Worm (Caenorhabditis elegans) whole organism, L4 larva: Measurements from ENCODE around the gene srg-60.

Experiments used
- F10B5.3 ChIP-seq: sonication (generic microtip); optimal IDR thresholded peaks from 2 replicates; lab custom pipeline; 2016; ENCODE audit warnings: mild to moderate bottlenecking, missing genetic modification characterization, missing compliant biosample characterization
- F37D6.2 ChIP-seq: sonication (generic microtip); optimal IDR thresholded peaks from 2 replicates; lab custom pipeline; 2016; ENCODE audit warnings: mild to moderate bottlenecking, missing genetic modification characterization, missing compliant biosample characterization
- F49E8.2 ChIP-seq: sonication (generic microtip); optimal IDR thresholded peaks from 2 replicates; lab custom pipeline; 2016; ENCODE audit warnings: missing compliant biosample characterization, mild to moderate bottlenecking, missing genetic modification characterization, borderline replicate concordance
- T26A8.4 ChIP-seq: fragments of 200-800 bp; sonication (Bioruptor generic); IDR thresholded peaks from 2 replicates; pipeline ENCODE4 v1.3.6; 2022; ENCODE audit warnings: missing genetic modification characterization, missing compliant biosample characterization
- arid-1 ChIP-seq: fragments of 200-800 bp; sonication (Bioruptor generic); conservative IDR thresholded peaks from 2 replicates; pipeline ENCODE4 v1.3.6; 2022; ENCODE audit warnings: missing genetic modification reagents, missing genetic modification characterization, missing compliant biosample characterization
- ceh-20 ChIP-seq: fragments of 200-800 bp; sonication (Bioruptor generic); IDR thresholded peaks from 2 replicates; pipeline ENCODE4 v1.3.6; 2022; ENCODE audit warnings: missing genetic modification reagents, missing genetic modification characterization, missing compliant biosample characterization
- ceh-44 ChIP-seq: fragments of 200-800 bp; sonication (Bioruptor generic); IDR thresholded peaks from 2 replicates; pipeline ENCODE4 v1.3.6; 2022; ENCODE audit warnings: missing genetic modification reagents, missing genetic modification characterization, missing compliant biosample characterization
- cey-2 ChIP-seq: sonication (generic microtip); optimal IDR thresholded peaks from 3 replicates; lab custom pipeline; 2017; ENCODE audit warnings: missing genetic modification characterization, mild to moderate bottlenecking, missing compliant biosample characterization, antibody characterized with exemption, borderline replicate concordance; ENCODE audit not compliant: insufficient read depth
- ctbp-1 ChIP-seq: fragments of 200-800 bp; sonication (Bioruptor generic); IDR thresholded peaks from 2 replicates; pipeline ENCODE4 v1.3.6; 2022; ENCODE audit warnings: missing genetic modification reagents, missing genetic modification characterization, missing compliant biosample characterization
- dmd-6 ChIP-seq: fragments of 200-800 bp; sonication (Bioruptor generic); IDR thresholded peaks from 2 replicates; pipeline ENCODE4 v1.3.6; 2022; ENCODE audit warnings: missing genetic modification reagents, missing genetic modification characterization, missing compliant biosample characterization
- dpl-1 ChIP-seq: fragments of 150-350 bp; optimal IDR thresholded peaks from 2 replicates; lab custom pipeline; 2014; ENCODE audit warnings: missing biosample characterization, missing genetic modification reagents, missing genetic modification characterization
- duxl-1 ChIP-seq: sonication (generic microtip); optimal IDR thresholded peaks from 2 replicates; lab custom pipeline; 2016; ENCODE audit warnings: mild to moderate bottlenecking, missing genetic modification characterization, moderate library complexity, missing compliant biosample characterization; ENCODE audit not compliant: poor library complexity
- egl-27 ChIP-seq: sonication (generic microtip); optimal IDR thresholded peaks from 3 replicates; lab custom pipeline; 2017; ENCODE audit warnings: missing biosample characterization, missing genetic modification reagents, missing genetic modification characterization
- fos-1 ChIP-seq: fragments of 150-350 bp; optimal IDR thresholded peaks from 2 replicates; lab custom pipeline; 2014; ENCODE audit warnings: missing biosample characterization, missing genetic modification characterization
- gei-8 ChIP-seq: fragments of 200-800 bp; sonication (Bioruptor generic); optimal IDR thresholded peaks from 2 replicates; lab custom pipeline; 2018; ENCODE audit warnings: mild to moderate bottlenecking, missing genetic modification characterization, missing compliant biosample characterization
- hmg-1.1 ChIP-seq: fragments of 200-800 bp; sonication (Bioruptor generic); IDR thresholded peaks from 2 replicates; pipeline ENCODE4 v1.3.6; 2022; ENCODE audit warnings: missing genetic modification reagents, missing genetic modification characterization, missing compliant biosample characterization
- lin-15B ChIP-seq: fragments of 150-350 bp; sonication (generic microtip); optimal IDR thresholded peaks from 3 replicates; lab custom pipeline; 2014; ENCODE audit warnings: missing biosample characterization, missing genetic modification characterization
- lin-38 ChIP-seq: fragments of 200-800 bp; sonication (Bioruptor generic); IDR thresholded peaks from 2 replicates; pipeline ENCODE4 v1.3.6; 2022; ENCODE audit warnings: missing genetic modification reagents, missing genetic modification characterization, missing compliant biosample characterization
- lsy-2 ChIP-seq, 2 experiments: fragments of 150-350 bp in 1 of 2; sonication (generic microtip) in 1 of 2; optimal IDR thresholded peaks; 2 replicates each; lab custom pipeline; 2014 to 2017; ENCODE audit warnings: missing biosample characterization in 2 of 2, missing genetic modification characterization in 2 of 2
- mdt-29 ChIP-seq: fragments of 200-800 bp; sonication (Bioruptor generic); IDR thresholded peaks from 2 replicates; pipeline ENCODE4 v1.3.6; 2022; ENCODE audit warnings: missing genetic modification reagents, missing genetic modification characterization, missing compliant biosample characterization
- mes-2 ChIP-seq: sonication (generic microtip); optimal IDR thresholded peaks from 2 replicates; lab custom pipeline; 2016; ENCODE audit warnings: missing genotype, mild to moderate bottlenecking, missing genetic modification characterization, missing compliant biosample characterization; ENCODE audit not compliant: poor library complexity, severe bottlenecking
- mxl-3 ChIP-seq: fragments of 200-800 bp; sonication (Bioruptor generic); optimal IDR thresholded peaks from 2 replicates; lab custom pipeline; 2018; ENCODE audit warnings: mild to moderate bottlenecking, missing genetic modification characterization, missing compliant biosample characterization
- nhr-111 ChIP-seq: fragments of 200-800 bp; sonication (Bioruptor generic); optimal IDR thresholded peaks from 2 replicates; lab custom pipeline; 2018; ENCODE audit warnings: mild to moderate bottlenecking, missing genetic modification characterization, missing compliant biosample characterization
- nhr-41 ChIP-seq: fragments of 200-800 bp; sonication (Bioruptor generic); IDR thresholded peaks from 2 replicates; pipeline ENCODE4 v1.3.6; 2022; ENCODE audit warnings: missing genetic modification reagents, missing genetic modification characterization, missing compliant biosample characterization
- nhr-6 ChIP-seq: fragments of 150-350 bp; optimal IDR thresholded peaks from 2 replicates; lab custom pipeline; 2014; ENCODE audit warnings: missing biosample characterization, missing genetic modification characterization
- pha-4 ChIP-seq, 2 experiments: fragments of 150-350 bp in 1 of 2; fragments of 200-800 bp in 1 of 2; sonication (Bioruptor generic) in 1 of 2; IDR thresholded peaks in 1 of 2; optimal IDR thresholded peaks in 1 of 2; 2 replicates each; pipeline versions ENCODE4 v1.3.6 to Lab custom; 2014 to 2022; ENCODE audit warnings: missing genetic modification characterization in 2 of 2, missing genetic modification reagents in 2 of 2, missing biosample characterization in 1 of 2, missing compliant biosample characterization in 1 of 2
- saeg-2 ChIP-seq: fragments of 200-800 bp; sonication (Bioruptor generic); IDR thresholded peaks from 2 replicates; pipeline ENCODE4 v1.3.6; 2022; ENCODE audit warnings: missing genetic modification reagents, missing genetic modification characterization, missing compliant biosample characterization
- sdz-12 ChIP-seq: fragments of 200-800 bp; sonication (Bioruptor generic); optimal IDR thresholded peaks from 2 replicates; lab custom pipeline; 2018; ENCODE audit warnings: mild to moderate bottlenecking, missing genetic modification characterization, missing compliant biosample characterization
- set-16 ChIP-seq: fragments of 200-800 bp; sonication (Bioruptor generic); IDR thresholded peaks from 2 replicates; pipeline ENCODE4 v1.3.6; 2022; ENCODE audit warnings: missing genetic modification reagents, missing genetic modification characterization, missing compliant biosample characterization
- snpc-1.2 ChIP-seq: fragments of 200-800 bp; sonication (Bioruptor generic); IDR thresholded peaks from 2 replicates; pipeline ENCODE4 v1.3.6; 2022; ENCODE audit warnings: missing genetic modification reagents, missing genetic modification characterization, missing compliant biosample characterization
- spr-1 ChIP-seq: sonication (generic microtip); optimal IDR thresholded peaks from 2 replicates; lab custom pipeline; 2016; ENCODE audit warnings: mild to moderate bottlenecking, missing genetic modification characterization, missing compliant biosample characterization
- unc-130 ChIP-seq: sonication (generic microtip); optimal IDR thresholded peaks from 2 replicates; lab custom pipeline; 2016; ENCODE audit warnings: missing genetic modification reagents, missing genetic modification characterization, missing compliant biosample characterization
- unc-62 ChIP-seq, 3 experiments: fragments of 150-350 bp in 1 of 3; sonication (generic microtip); optimal IDR thresholded peaks in 2 of 3; peaks in 1 of 3; 1 replicate in 1 of 3; 2 replicates in 2 of 3; lab custom pipeline; 2014 to 2017; ENCODE audit warnings: missing biosample characterization in 3 of 3, missing genetic modification characterization in 3 of 3, missing genetic modification reagents in 3 of 3, missing genotype in 1 of 3
- zag-1 ChIP-seq: fragments of 150-350 bp; optimal IDR thresholded peaks from 2 replicates; lab custom pipeline; 2014; ENCODE audit warnings: missing biosample characterization, missing genetic modification characterization
- ztf-11 ChIP-seq: fragments of 150-350 bp; optimal IDR thresholded peaks from 2 replicates; lab custom pipeline; 2014; ENCODE audit warnings: missing biosample characterization, missing genetic modification characterization
- ztf-7 ChIP-seq: fragments of 150-350 bp; optimal IDR thresholded peaks from 2 replicates; lab custom pipeline; 2014; ENCODE audit warnings: missing biosample characterization, missing genetic modification characterization

srg-60 gene

DNA sequence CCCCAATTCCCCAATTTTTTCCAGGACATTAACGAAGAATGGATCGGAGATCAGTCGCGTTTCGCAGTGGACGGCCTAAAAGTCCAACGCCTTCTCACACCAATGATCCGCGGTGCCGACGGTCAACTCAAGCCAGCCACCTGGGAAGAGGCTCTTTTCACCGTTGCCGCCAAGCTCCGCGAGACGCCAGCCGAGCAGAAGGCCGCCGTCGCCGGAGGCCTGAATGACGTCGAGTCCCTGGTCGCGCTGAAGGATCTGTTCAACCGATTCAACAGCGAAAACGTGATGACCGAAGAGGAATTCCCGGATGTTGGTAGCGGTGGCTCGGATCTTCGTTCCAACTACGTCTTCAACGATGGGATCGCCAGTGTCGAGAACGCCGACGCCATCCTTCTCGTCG lies 19.6 kb downstream of the srg-60 start:
- no peak for TF ChIP-seq T26A8.4 (GFP tag; lab: Robert Waterston, UW)
- TF ChIP-seq mes-2: no peak
- no peak for TF ChIP-seq lin-15B
- TF ChIP-seq lsy-2 (tag; optimal IDR thresholded peaks at IDR 0.05; lab: Kevin White, UChicago): no peak
- no peak for TF ChIP-seq hmg-1.1 (GFP tag; lab: Robert Waterston, UW)
- TF ChIP-seq ceh-20 (GFP tag; lab: Robert Waterston, UW): no peak
- TF ChIP-seq snpc-1.2 (GFP tag; lab: Robert Waterston, UW): no peak
- no peak for TF ChIP-seq ceh-44
- peak in 1 of 2 experiments; percentile 88 for TF ChIP-seq unc-62 (GFP tag; optimal IDR thresholded peaks at IDR 0.05 in 1 of 2; lab: Kevin White, UChicago)
- no peak for TF ChIP-seq unc-62 (tag; optimal IDR thresholded peaks at IDR 0.05; lab: Kevin White, UChicago)
- no peak for TF ChIP-seq nhr-6
- 0 out of 2 replicates have a peak, but pooled peaks have one; percentile 9 for TF ChIP-seq mdt-29 (GFP tag; lab: Robert Waterston, UW)
- TF ChIP-seq dmd-6 (GFP tag; lab: Robert Waterston, UW): no peak
- TF ChIP-seq saeg-2 (GFP tag; lab: Robert Waterston, UW): no peak
- TF ChIP-seq mxl-3: no peak
- TF ChIP-seq set-16 (GFP tag; lab: Robert Waterston, UW): peak; percentile 82
- TF ChIP-seq egl-27 (tag; lab: Kevin White, UChicago): no peak
- TF ChIP-seq ctbp-1 (GFP tag; lab: Robert Waterston, UW): no peak
- TF ChIP-seq gei-8 (GFP tag; lab: Kevin White, UChicago): no peak
- no peak for TF ChIP-seq fos-1 (tag; lab: Kevin White, UChicago)
- no peak for TF ChIP-seq dpl-1
- TF ChIP-seq unc-130 (GFP tag; lab: Kevin White, UChicago): no peak
- TF ChIP-seq cey-2 (tag; lab: Kevin White, UChicago): no peak
- no peak for TF ChIP-seq F49E8.2
- TF ChIP-seq F37D6.2 (tag; lab: Kevin White, UChicago): no peak

DNA sequence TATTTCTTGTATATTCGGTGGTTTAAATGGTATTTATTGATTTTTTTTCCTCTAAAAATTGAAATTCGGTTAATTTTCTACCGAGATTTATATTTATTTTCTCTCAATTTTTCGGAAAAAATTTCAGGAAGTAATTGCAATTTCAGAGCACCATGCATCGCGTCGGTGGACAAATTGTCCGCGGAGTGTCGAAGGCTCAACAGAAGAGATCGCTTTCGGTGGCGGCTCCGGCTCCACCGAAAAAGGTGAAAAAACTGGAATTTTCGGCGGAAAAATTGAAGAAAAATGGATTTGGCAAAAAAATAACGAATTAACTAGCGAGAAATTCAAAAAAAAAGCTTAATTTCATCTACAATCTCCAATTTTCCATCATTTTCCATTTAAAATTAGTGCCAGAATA lies 23.6 kb downstream of the srg-60 start, which contains the start of gene nuo-5:
nuo-5 (plus strand) TSS at position 147 of the 400 bp plus-strand sequence.
- TF ChIP-seq F10B5.3 (tag; lab: Kevin White, UChicago) (no peak), unc-62 (GFP tag; optimal IDR thresholded peaks at IDR 0.05 in 1 of 2; lab: Kevin White, UChicago) (peak in 1 of 2 experiments; percentile 61), unc-62 (tag; optimal IDR thresholded peaks at IDR 0.05; lab: Kevin White, UChicago) (no peak), ztf-11 (tag; lab: Kevin White, UChicago) (no peak), lin-38 (GFP tag; lab: Robert Waterston, UW) (0 out of 2 replicates have a peak, but pooled peaks have one; percentile 18), sdz-12 (GFP tag; lab: Kevin White, UChicago) (no peak), duxl-1 (tag; lab: Kevin White, UChicago) (no peak), pha-4 (GFP tag; IDR thresholded peaks at IDR 0.05; lab: Robert Waterston, UW) (0 out of 2 replicates have a peak, but pooled peaks have one; percentile 27), pha-4 (tag; optimal IDR thresholded peaks at IDR 0.05; lab: Kevin White, UChicago) (no peak), egl-27 (tag; lab: Kevin White, UChicago) (no peak)

ce11 chrV:2697693-2698092 lies 24.8 kb downstream of the srg-60 start:
- no peak for TF ChIP-seq ztf-7 (tag; lab: Kevin White, UChicago)
- TF ChIP-seq zag-1 (tag; lab: Kevin White, UChicago): no peak
- 0 out of 2 replicates have a peak, but pooled peaks have one; percentile 14 for TF ChIP-seq arid-1 (GFP tag; lab: Robert Waterston, UW)
- peak; percentile 52 for TF ChIP-seq lin-38 (GFP tag; lab: Robert Waterston, UW)
- TF ChIP-seq ceh-20 (GFP tag; lab: Robert Waterston, UW): no peak
- TF ChIP-seq mes-2: peak; percentile 24
- TF ChIP-seq saeg-2 (GFP tag; lab: Robert Waterston, UW): no peak
- no peak for TF ChIP-seq nhr-111 (GFP tag; lab: Kevin White, UChicago)
- TF ChIP-seq lsy-2 (tag; optimal IDR thresholded peaks at IDR 0.05; lab: Kevin White, UChicago): peak in 1 of 2 experiments; percentile 11
- no peak for TF ChIP-seq nhr-41
- TF ChIP-seq spr-1 (tag; lab: Kevin White, UChicago): no peak
- TF ChIP-seq, all 104 proteins: peak for 4
